Worm (Caenorhabditis elegans): ENCODE results near the gene F15H10.10.

F15H10.10 gene

DNA sequence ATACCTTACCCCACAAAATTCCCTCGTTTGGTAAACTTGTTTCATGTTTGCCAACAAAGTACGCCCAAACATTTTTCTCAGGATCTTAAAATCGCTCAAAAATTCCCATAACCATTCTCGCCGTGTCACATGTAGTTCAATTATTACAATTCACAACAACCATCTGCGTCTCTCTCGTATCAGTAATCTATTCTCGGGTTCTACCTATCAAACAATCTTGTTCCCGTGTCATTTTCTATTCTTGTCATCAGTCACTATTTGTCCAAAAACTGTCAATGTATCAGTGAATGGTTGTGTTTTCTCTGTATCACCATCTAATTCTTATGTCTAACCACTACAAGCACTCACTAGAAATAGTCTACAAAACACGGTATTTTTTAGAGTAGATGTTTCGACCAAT lies 45.6 kb downstream of the F15H10.10 start (continued):
- no peak for TF ChIP-seq nhr-111 (GFP tag; optimal IDR thresholded peaks at IDR 0.05)
- TF ChIP-seq mxl-2 (GFP tag; conservative IDR thresholded peaks at IDR 0.05): no peak
- TF ChIP-seq nhr-10 (tag; optimal IDR thresholded peaks at IDR 0.05): peak; percentile 18
- no peak for TF ChIP-seq Y5F2A.4 (GFP tag; optimal IDR thresholded peaks at IDR 0.05)
- TF ChIP-seq php-3 (GFP tag; IDR thresholded peaks at IDR 0.05): 0 out of 2 replicates have a peak, but pooled peaks have one; percentile 33
- no peak for TF ChIP-seq ceh-62 (tag; optimal IDR thresholded peaks at IDR 0.05)
- TF ChIP-seq rbr-2 (tag; optimal IDR thresholded peaks at IDR 0.05): no peak
- no peak for TF ChIP-seq lin-29 (GFP tag; IDR thresholded peaks at IDR 0.05)
- TF ChIP-seq mes-2 (tag; optimal IDR thresholded peaks at IDR 0.05; ENCODE audit: poor library complexity, severe bottlenecking): no peak
- TF ChIP-seq F49E8.2 (tag; optimal IDR thresholded peaks at IDR 0.05; ENCODE audit: borderline replicate concordance): no peak
- TF ChIP-seq fkh-10 (GFP tag; optimal IDR thresholded peaks at IDR 0.05): no peak
- no peak for TF ChIP-seq nhr-237 (tag; optimal IDR thresholded peaks at IDR 0.05)
- no peak for TF ChIP-seq aly-2 (tag; optimal IDR thresholded peaks at IDR 0.05)
- TF ChIP-seq pqm-1 (tag; optimal IDR thresholded peaks at IDR 0.05): peak; percentile 38
- no peak for TF ChIP-seq saeg-2 (GFP tag; IDR thresholded peaks at IDR 0.05)
- peak; percentile 74; the same call in 1 of the 2 replicates for TF ChIP-seq tra-1 (GFP tag; IDR thresholded peaks at IDR 0.05)
- peak; percentile 86 for TF ChIP-seq hlh-11 (tag; optimal IDR thresholded peaks at IDR 0.05)
- TF ChIP-seq dpl-1 (GFP tag; optimal IDR thresholded peaks at IDR 0.05): no peak
- no peak for TF ChIP-seq Y75B8A.6 (GFP tag; IDR thresholded peaks at IDR 0.05)
- TF ChIP-seq daf-19 (GFP tag; conservative IDR thresholded peaks at IDR 0.05): no peak
- no peak for TF ChIP-seq D1046.2 (GFP tag; IDR thresholded peaks at IDR 0.05)
- no peak for TF ChIP-seq unc-39 (tag; optimal IDR thresholded peaks at IDR 0.05)
- no peak for TF ChIP-seq ceh-32 (tag; optimal IDR thresholded peaks at IDR 0.05; ENCODE audit: poor library complexity)
- TF ChIP-seq lsy-2 (tag; optimal IDR thresholded peaks at IDR 0.05): no peak
- TF ChIP-seq egl-27 (tag; optimal IDR thresholded peaks at IDR 0.05): no peak
- TF ChIP-seq nhr-102 (tag; optimal IDR thresholded peaks at IDR 0.05): no peak
- no peak for TF ChIP-seq nhr-11 (tag; optimal IDR thresholded peaks at IDR 0.05)
- 0 out of 2 replicates have a peak, but pooled peaks have one; percentile 29 for TF ChIP-seq zfp-3 (GFP tag; conservative IDR thresholded peaks at IDR 0.05)
- TF ChIP-seq duxl-1 (tag; optimal IDR thresholded peaks at IDR 0.05; ENCODE audit: poor library complexity): no peak
- peak; percentile 67 for TF ChIP-seq nhr-48 (tag; optimal IDR thresholded peaks at IDR 0.05)
- TF ChIP-seq nhr-25 (tag; optimal IDR thresholded peaks at IDR 0.05; ENCODE audit: borderline replicate concordance, insufficient read depth): no peak
- TF ChIP-seq dve-1 (tag; optimal IDR thresholded peaks at IDR 0.05; ENCODE audit: insufficient read depth): peak; percentile 89
- TF ChIP-seq lin-13 (GFP tag; optimal IDR thresholded peaks at IDR 0.05): no peak
- TF ChIP-seq unc-62 (GFP tag; optimal IDR thresholded peaks at IDR 0.05 in 1 of 2): peak in 1 of 2 experiments; percentile 42
- TF ChIP-seq unc-62 (tag; optimal IDR thresholded peaks at IDR 0.05): no peak
- no peak for TF ChIP-seq ama-1 (optimal IDR thresholded peaks at IDR 0.05)
- no peak for TF ChIP-seq F44E2.7 (GFP tag; IDR thresholded peaks at IDR 0.05)

- TF ChIP-seq aly-2 (tag; optimal IDR thresholded peaks at IDR 0.05) (no peak), pqm-1 (tag; optimal IDR thresholded peaks at IDR 0.05) (no peak), F49E8.2 (tag; optimal IDR thresholded peaks at IDR 0.05; ENCODE audit: borderline replicate concordance) (no peak), lin-15B (tag; optimal IDR thresholded peaks at IDR 0.05) (no peak)
Observed at ce11 chrV:10368256-10368655, 48.6 kb downstream of the F15H10.10 start, which contains the start of gene sri-20. sri-20 (plus strand) TSS chrV:10368556.
